Worm (Caenorhabditis elegans): ENCODE data around the gene F47B7.2.

DNA sequence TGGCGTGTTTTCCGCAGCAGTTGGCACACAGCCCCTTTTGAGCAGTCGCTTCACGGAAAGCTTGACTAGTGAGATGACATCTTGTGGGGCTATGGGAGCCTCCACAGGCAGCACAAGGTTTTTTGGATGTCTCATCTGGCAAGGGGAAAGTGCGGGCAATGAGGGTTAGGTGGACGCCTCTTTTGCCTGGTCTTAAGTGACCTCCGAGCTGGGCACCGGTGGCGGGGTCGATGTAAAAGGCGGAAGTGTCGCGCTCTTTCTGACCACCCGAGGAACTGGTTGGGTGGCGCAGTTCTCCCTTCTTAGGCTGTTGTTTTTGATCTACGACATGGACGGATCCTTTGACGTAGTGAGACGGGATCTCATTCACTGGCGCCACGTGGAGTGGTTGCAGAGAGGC, 21.2 kb upstream of the F47B7.2 start:
- TF ChIP-seq flt-1 (GFP tag; IDR thresholded peaks at IDR 0.05) (no peak), tab-1 (GFP tag; IDR thresholded peaks at IDR 0.05) (no peak), ztf-23 (GFP tag; IDR thresholded peaks at IDR 0.05) (no peak), ref-1 (GFP tag; conservative IDR thresholded peaks at IDR 0.05) (no peak), med-1 (GFP tag; optimal IDR thresholded peaks at IDR 0.05; ENCODE audit: insufficient read depth) (no peak), cog-1 (tag; optimal IDR thresholded peaks at IDR 0.05) (no peak)

All from whole organism, midembryonic.